Worm (Caenorhabditis elegans): ENCODE results near the gene C35A5.11.

- TF ChIP-seq elt-3 (tag; optimal IDR thresholded peaks at IDR 0.05) (no peak), nhr-12 (tag; optimal IDR thresholded peaks at IDR 0.05) (no peak), snpc-4 (tag; optimal IDR thresholded peaks at IDR 0.05) (no peak), ztf-11 (tag; optimal IDR thresholded peaks at IDR 0.05) (no peak), ceh-82 (tag; optimal IDR thresholded peaks at IDR 0.05) (no peak), nhr-6 (tag; optimal IDR thresholded peaks at IDR 0.05) (no peak)
Observed at ce11 chrV:10535325-10535724, 32.4 kb upstream of the C35A5.11 start.

Measured in whole organism, L2 larva.